Fruit fly (Drosophila melanogaster) whole organism, wandering third instar larva: Measurements from ENCODE around the gene Bet3.
A peak's percentile ranks its signal among the peaks of the same experiment; 100 is the strongest.

Experiments
- Abd-B ChIP-seq: fragments of >200 bp; optimal IDR thresholded peaks from 2 replicates; lab custom pipeline; 2017; ENCODE audit warnings: missing biosample characterization, missing genetic modification characterization
- CG32264 ChIP-seq: fragments of 200-800 bp; sonication (Bioruptor generic); optimal IDR thresholded peaks from 2 replicates; lab custom pipeline; 2016; ENCODE audit warnings: missing biosample characterization, missing genetic modification characterization
- CG9705 ChIP-seq: fragments of 200-800 bp; sonication (Bioruptor generic); optimal IDR thresholded peaks from 2 replicates; lab custom pipeline; 2018; ENCODE audit warnings: missing biosample characterization, mild to moderate bottlenecking, missing genetic modification characterization
- CrebA ChIP-seq: fragments of 200-800 bp; sonication (Bioruptor generic); optimal IDR thresholded peaks from 2 replicates; lab custom pipeline; 2016; ENCODE audit warnings: missing biosample characterization, mild to moderate bottlenecking, missing genetic modification characterization, borderline replicate concordance
- Dfd ChIP-seq: fragments of >200 bp; optimal IDR thresholded peaks from 2 replicates; lab custom pipeline; 2017; ENCODE audit warnings: missing biosample characterization, missing genetic modification characterization
- Dif ChIP-seq: fragments of 200-275, 200-300 bp; sonication (Bioruptor generic); optimal IDR thresholded peaks from 2 replicates; lab custom pipeline; 2018; ENCODE audit warnings: missing biosample characterization, missing genetic modification characterization; ENCODE audit not compliant: partially characterized antibody
- GATAd ChIP-seq: sonication (Bioruptor generic); optimal IDR thresholded peaks from 2 replicates; lab custom pipeline; 2016; ENCODE audit warnings: missing biosample characterization, missing genetic modification characterization
- HLH106 ChIP-seq: fragments of 200-800 bp; optimal IDR thresholded peaks from 3 replicates; lab custom pipeline; 2019; ENCODE audit warnings: missing biosample characterization, mild to moderate bottlenecking, missing genetic modification characterization, moderate library complexity
- Hnf4 ChIP-seq: fragments of 200-800 bp; sonication (Bioruptor generic); optimal IDR thresholded peaks from 2 replicates; lab custom pipeline; 2016; ENCODE audit warnings: missing biosample characterization, mild to moderate bottlenecking, missing genetic modification characterization
- Hr78 ChIP-seq: fragments of >200 bp; optimal IDR thresholded peaks from 2 replicates; lab custom pipeline; 2017; ENCODE audit warnings: missing biosample characterization, missing genetic modification characterization
- Hr83 ChIP-seq: fragments of 200-300 bp; sonication (Bioruptor generic); optimal IDR thresholded peaks from 2 replicates; lab custom pipeline; 2016; ENCODE audit warnings: missing biosample characterization, mild to moderate bottlenecking, missing genetic modification characterization, moderate library complexity; ENCODE audit not compliant: poor library complexity, severe bottlenecking
- Jra ChIP-seq: sonication (Bioruptor generic); optimal IDR thresholded peaks from 2 replicates; lab custom pipeline; 2016; ENCODE audit warnings: missing biosample characterization, missing genetic modification characterization
- Mio ChIP-seq: sonication (Bioruptor generic); optimal IDR thresholded peaks from 2 replicates; lab custom pipeline; 2016; ENCODE audit warnings: missing biosample characterization, missing genetic modification characterization
- Myc ChIP-seq: fragments of >200 bp; optimal IDR thresholded peaks from 2 replicates; lab custom pipeline; 2017
- N ChIP-seq: fragments of >200 bp; optimal IDR thresholded peaks from 2 replicates; lab custom pipeline; 2018; ENCODE audit warnings: missing biosample characterization, missing external identifiers, missing genetic modification characterization
- OdsH ChIP-seq: fragments of 200-800 bp; sonication (Bioruptor generic); optimal IDR thresholded peaks from 2 replicates; lab custom pipeline; 2016; ENCODE audit warnings: missing biosample characterization, mild to moderate bottlenecking, missing genetic modification characterization
- Rel ChIP-seq, 2 experiments: fragments of 200-800 bp; sonication (Bioruptor generic) in 1 of 2; optimal IDR thresholded peaks; 2 replicates in 1 of 2; 3 replicates in 1 of 2; lab custom pipeline; 2016 to 2019; ENCODE audit warnings: mild to moderate bottlenecking in 2 of 2, missing biosample characterization in 2 of 2, missing genetic modification characterization in 2 of 2, moderate library complexity in 1 of 2
- Sp1 ChIP-seq: fragments of 200-800 bp; sonication (Bioruptor generic); optimal IDR thresholded peaks from 3 replicates; lab custom pipeline; 2019; ENCODE audit warnings: missing biosample characterization, mild to moderate bottlenecking, missing genetic modification characterization, moderate library complexity
- Vsx2 ChIP-seq: fragments of 200-300, 225-300 bp; sonication (Bioruptor generic); optimal IDR thresholded peaks from 2 replicates; lab custom pipeline; 2018; ENCODE audit warnings: missing biosample characterization, missing genetic modification characterization; ENCODE audit not compliant: partially characterized antibody
- br ChIP-seq: fragments of 200-800 bp; sonication (Bioruptor generic); optimal IDR thresholded peaks from 2 replicates; lab custom pipeline; 2016; ENCODE audit warnings: missing biosample characterization, missing genetic modification characterization
- brk ChIP-seq: fragments of 200-800 bp; sonication (Bioruptor generic); optimal IDR thresholded peaks from 2 replicates; lab custom pipeline; 2016; ENCODE audit warnings: missing biosample characterization, mild to moderate bottlenecking, missing genetic modification characterization
- dl ChIP-seq, 2 experiments: fragments of 175-275, 200-275 bp in 1 of 2; fragments of 200-275 bp in 1 of 2; sonication (Bioruptor generic); optimal IDR thresholded peaks; lab custom pipeline; 2018; ENCODE audit warnings: mild to moderate bottlenecking in 2 of 2, missing biosample characterization in 2 of 2, missing genetic modification characterization in 2 of 2, moderate library complexity in 2 of 2; ENCODE audit not compliant: partially characterized antibody in 2 of 2, insufficient read depth in 1 of 2
- dmrt93B ChIP-seq: fragments of 200-800 bp; sonication (Bioruptor generic); optimal IDR thresholded peaks from 2 replicates; lab custom pipeline; 2018; ENCODE audit warnings: missing biosample characterization, mild to moderate bottlenecking, missing genetic modification characterization
- dsf ChIP-seq: sonication (Bioruptor generic); optimal IDR thresholded peaks from 2 replicates; lab custom pipeline; 2016; ENCODE audit warnings: missing biosample characterization, missing genetic modification characterization, borderline replicate concordance
- ey ChIP-seq: fragments of 200-800 bp; sonication (Bioruptor generic); optimal IDR thresholded peaks from 2 replicates; lab custom pipeline; 2016; ENCODE audit warnings: missing biosample characterization, missing genetic modification characterization
- foxo ChIP-seq, 2 experiments: fragments of 200-800 bp; sonication (Bioruptor generic); optimal IDR thresholded peaks; 2 replicates in 1 of 2; 3 replicates in 1 of 2; lab custom pipeline; 2016 to 2017; ENCODE audit warnings: missing biosample characterization in 2 of 2, missing genetic modification characterization in 2 of 2
- fru ChIP-seq: fragments of 200-800 bp; sonication (Bioruptor generic); optimal IDR thresholded peaks from 3 replicates; lab custom pipeline; 2016; ENCODE audit warnings: missing biosample characterization, mild to moderate bottlenecking, missing genetic modification characterization
- h ChIP-seq: fragments of 200-800 bp; sonication (Bioruptor generic); optimal IDR thresholded peaks from 3 replicates; lab custom pipeline; 2016; ENCODE audit warnings: missing biosample characterization, mild to moderate bottlenecking, missing genetic modification characterization
- jim ChIP-seq: fragments of 175-275, 200-325 bp; sonication (Bioruptor generic); optimal IDR thresholded peaks from 2 replicates; lab custom pipeline; 2016; ENCODE audit warnings: missing biosample characterization, mild to moderate bottlenecking, missing genetic modification characterization
- lola ChIP-seq: fragments of >200 bp; optimal IDR thresholded peaks from 2 replicates; lab custom pipeline; 2017; ENCODE audit warnings: missing biosample characterization, missing genetic modification characterization
- pan ChIP-seq: fragments of >200 bp; optimal IDR thresholded peaks from 2 replicates; lab custom pipeline; 2017
- psq ChIP-seq: fragments of 200-800 bp; sonication (Bioruptor generic); optimal IDR thresholded peaks from 3 replicates; lab custom pipeline; 2017; ENCODE audit warnings: missing biosample characterization, mild to moderate bottlenecking, missing genetic modification characterization, moderate library complexity
- rgr ChIP-seq: fragments of 200-800 bp; sonication (Bioruptor generic); optimal IDR thresholded peaks from 3 replicates; lab custom pipeline; 2016; ENCODE audit warnings: missing biosample characterization, mild to moderate bottlenecking, missing genetic modification characterization
- sage ChIP-seq: fragments of 200-800 bp; sonication (Bioruptor generic); optimal IDR thresholded peaks from 2 replicates; lab custom pipeline; 2016; ENCODE audit warnings: missing biosample characterization, mild to moderate bottlenecking, missing genetic modification characterization
- sv ChIP-seq: fragments of 200-800 bp; sonication (Bioruptor generic); optimal IDR thresholded peaks from 3 replicates; lab custom pipeline; 2016; ENCODE audit warnings: missing biosample characterization, missing genetic modification characterization
- tai ChIP-seq: sonication (Bioruptor generic); optimal IDR thresholded peaks from 2 replicates; lab custom pipeline; 2016; ENCODE audit warnings: missing biosample characterization, missing genetic modification characterization
- usp ChIP-seq: fragments of >200 bp; optimal IDR thresholded peaks from 2 replicates; lab custom pipeline; 2017; ENCODE audit warnings: missing biosample characterization, missing genetic modification characterization
- woc ChIP-seq: sonication (Bioruptor generic); optimal IDR thresholded peaks from 2 replicates; lab custom pipeline; 2016; ENCODE audit warnings: missing biosample characterization, mild to moderate bottlenecking, missing genetic modification characterization

Bet3 gene

dm6 chr3L:9422135-9422534, 19.9 kb downstream of the Bet3 start:
- TF ChIP-seq Rel (GFP tag; optimal IDR thresholded peaks at IDR 0.05; lab: Kevin White, UChicago) (no peak), Rel (tag; optimal IDR thresholded peaks at IDR 0.05; lab: Kevin White, UChicago) (peak; percentile 90), sage (GFP tag; lab: Kevin White, UChicago) (no peak), usp (no peak), Myc (no peak), brk (GFP tag; lab: Kevin White, UChicago) (no peak), Dfd (GFP tag; lab: Kevin White, UChicago) (no peak)
- TF ChIP-seq, all 38 proteins: peak for 1

dm6 chr3L:9421621-9422020, 20.4 kb downstream of the Bet3 start:
- TF ChIP-seq Hnf4 (GFP tag; lab: Kevin White, UChicago) (no peak), h (GFP tag; lab: Kevin White, UChicago) (no peak)

- TF ChIP-seq Mio (GFP tag; lab: Kevin White, UChicago): no peak
- no peak for TF ChIP-seq tai (GFP tag; lab: Kevin White, UChicago)
- TF ChIP-seq dmrt93B (GFP tag; lab: Kevin White, UChicago): no peak
- TF ChIP-seq Dfd (GFP tag; lab: Kevin White, UChicago): no peak
- TF ChIP-seq pan (lab: Kevin White, UChicago): no peak
- TF ChIP-seq N: no peak
- no peak for TF ChIP-seq rgr (GFP tag; lab: Kevin White, UChicago)
- TF ChIP-seq Hr83 (GFP tag; lab: Kevin White, UChicago): no peak
- TF ChIP-seq sv: no peak
- TF ChIP-seq CrebA (GFP tag; lab: Kevin White, UChicago): no peak
- no peak for TF ChIP-seq jim (GFP tag; lab: Kevin White, UChicago)
- TF ChIP-seq GATAd (GFP tag; lab: Kevin White, UChicago): no peak
- TF ChIP-seq CG9705 (GFP tag; lab: Kevin White, UChicago): no peak
- TF ChIP-seq Abd-B: no peak
These were observed 21.3 kb downstream of the Bet3 start for dm6 chr3L:9420819-9421130.

- TF ChIP-seq ey (GFP tag; lab: Kevin White, UChicago): peak; percentile 93
- TF ChIP-seq Vsx2 (GFP tag; lab: Kevin White, UChicago): no peak
- peak; percentile 60 to 92 for TF ChIP-seq foxo (GFP tag; optimal IDR thresholded peaks at IDR 0.05; lab: Kevin White, UChicago)
- TF ChIP-seq N: no peak
- peak; percentile 71 for TF ChIP-seq sage (GFP tag; lab: Kevin White, UChicago)
- peak; percentile 46 for TF ChIP-seq Rel (GFP tag; optimal IDR thresholded peaks at IDR 0.05; lab: Kevin White, UChicago)
- peak; percentile 66 for TF ChIP-seq Rel (tag; optimal IDR thresholded peaks at IDR 0.05; lab: Kevin White, UChicago)
- peak; percentile 78 for TF ChIP-seq tai (GFP tag; lab: Kevin White, UChicago)
- no peak for TF ChIP-seq Abd-B
- peak; percentile 12 for TF ChIP-seq GATAd (GFP tag; lab: Kevin White, UChicago)
- TF ChIP-seq CG32264 (GFP tag; lab: Kevin White, UChicago): peak; percentile 86
- peak; percentile 27 for TF ChIP-seq Mio (GFP tag; lab: Kevin White, UChicago)
- no peak for TF ChIP-seq Dfd (GFP tag; lab: Kevin White, UChicago)
- TF ChIP-seq psq (GFP tag; lab: Kevin White, UChicago): peak; percentile 86
- no peak for TF ChIP-seq Myc
- peak; percentile 88 for TF ChIP-seq rgr (GFP tag; lab: Kevin White, UChicago)
- TF ChIP-seq br (GFP tag; lab: Kevin White, UChicago): peak; percentile 95
- TF ChIP-seq OdsH: peak; percentile 90
- TF ChIP-seq HLH106 (tag; lab: Kevin White, UChicago): peak; percentile 91
- TF ChIP-seq CG9705 (GFP tag; lab: Kevin White, UChicago): peak; percentile 62
- TF ChIP-seq woc: peak; percentile 77
- no peak for TF ChIP-seq Hr83 (GFP tag; lab: Kevin White, UChicago)
- TF ChIP-seq dmrt93B (GFP tag; lab: Kevin White, UChicago): peak; percentile 80
- peak; percentile 90 for TF ChIP-seq h (GFP tag; lab: Kevin White, UChicago)
- peak; percentile 27 for TF ChIP-seq dsf
- no peak for TF ChIP-seq Hr78 (GFP tag; lab: Kevin White, UChicago)
- TF ChIP-seq Sp1 (GFP tag; lab: Kevin White, UChicago): peak; percentile 90
- no peak for TF ChIP-seq Dif
- no peak for TF ChIP-seq pan (lab: Kevin White, UChicago)
- TF ChIP-seq brk (GFP tag; lab: Kevin White, UChicago): peak; percentile 38
- no peak for TF ChIP-seq jim (GFP tag; lab: Kevin White, UChicago)
- TF ChIP-seq sv: no peak
- peak; percentile 94 for TF ChIP-seq fru
- peak; percentile 87 for TF ChIP-seq Hnf4 (GFP tag; lab: Kevin White, UChicago)
- peak; percentile 88 for TF ChIP-seq Jra (GFP tag; lab: Kevin White, UChicago)
- TF ChIP-seq CrebA (GFP tag; lab: Kevin White, UChicago): no peak
- no peak for TF ChIP-seq lola (GFP tag; lab: Kevin White, UChicago)
- no peak for TF ChIP-seq usp
- TF ChIP-seq dl (GFP tag; optimal IDR thresholded peaks at IDR 0.05; lab: Kevin White, UChicago; ENCODE audit: insufficient read depth in 1 of 2, partially characterized antibody in 2 of 2): no peak
These were observed 21.8 kb downstream of the Bet3 start for dm6 chr3L:9420054-9420818.
